Fruit fly (Drosophila melanogaster): ENCODE results near the gene srp.

The srp gene

DNA sequence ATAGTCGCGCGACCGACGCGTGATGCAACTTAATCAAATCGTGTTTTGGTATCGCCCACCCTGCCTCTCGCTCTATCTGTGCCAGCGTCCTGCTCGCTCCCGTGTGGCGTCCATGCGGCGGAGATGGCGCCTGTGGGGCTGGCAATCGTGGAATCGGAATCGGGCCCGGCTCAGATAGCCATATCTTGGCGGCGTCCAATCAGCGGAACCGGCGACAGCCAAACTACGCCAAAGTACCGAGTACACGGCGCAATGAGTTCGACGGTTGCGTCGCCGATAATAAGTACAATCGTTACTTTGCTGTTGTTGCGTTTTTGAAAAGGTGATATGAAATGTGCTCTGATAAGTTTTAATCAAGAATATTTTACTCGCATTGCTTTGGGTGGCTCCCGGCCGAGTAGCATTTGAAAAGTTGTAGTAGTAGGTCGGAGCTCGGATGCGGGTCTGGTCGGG, at the start of gene srp:
Gene srp (plus strand): TSS at position 391 of the 453 bp plus-strand sequence.
- TF ChIP-seq CG8301 (tag; optimal IDR thresholded peaks at IDR 0.05), result no peak
- TF ChIP-seq EcR (GFP tag; optimal IDR thresholded peaks at IDR 0.05), result peak; percentile 47

DNA sequence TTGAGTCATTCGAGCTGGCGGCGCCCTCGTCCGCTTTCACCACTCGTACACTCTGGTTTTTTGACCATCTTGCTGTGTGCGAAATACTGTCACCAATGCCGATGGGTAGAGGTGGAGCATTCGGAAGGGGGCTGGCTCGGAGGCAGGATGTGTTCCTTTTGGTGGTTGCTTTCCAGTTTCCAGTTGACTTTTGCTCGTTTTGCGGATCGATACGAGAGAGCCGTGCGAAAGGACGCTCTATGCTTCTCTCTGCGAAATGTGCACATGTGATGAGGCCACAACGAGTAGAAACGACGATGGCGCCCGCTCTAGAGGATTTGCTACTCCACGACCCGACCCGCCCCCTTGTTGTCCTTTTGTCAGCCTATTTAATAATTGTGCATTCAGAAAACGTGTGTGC, 48.2 kb upstream of the srp start:
- TF ChIP-seq gl (tag; optimal IDR thresholded peaks at IDR 0.05) (no peak), CG10348 (GFP tag; IDR thresholded peaks at IDR 0.05) (no peak), rn (GFP tag; IDR thresholded peaks at IDR 0.05) (no peak), CG9948 (tag; optimal IDR thresholded peaks at IDR 0.05) (no peak), CG13204 (GFP tag; optimal IDR thresholded peaks at IDR 0.05) (no peak), CG17806 (tag; optimal IDR thresholded peaks at IDR 0.05) (no peak), EcR (GFP tag; optimal IDR thresholded peaks at IDR 0.05) (no peak), CG15710 (tag; optimal IDR thresholded peaks at IDR 0.05) (no peak), CG4496 (GFP tag; IDR thresholded peaks at IDR 0.05) (no peak), CG12605 (GFP tag; IDR thresholded peaks at IDR 0.05) (no peak)

DNA sequence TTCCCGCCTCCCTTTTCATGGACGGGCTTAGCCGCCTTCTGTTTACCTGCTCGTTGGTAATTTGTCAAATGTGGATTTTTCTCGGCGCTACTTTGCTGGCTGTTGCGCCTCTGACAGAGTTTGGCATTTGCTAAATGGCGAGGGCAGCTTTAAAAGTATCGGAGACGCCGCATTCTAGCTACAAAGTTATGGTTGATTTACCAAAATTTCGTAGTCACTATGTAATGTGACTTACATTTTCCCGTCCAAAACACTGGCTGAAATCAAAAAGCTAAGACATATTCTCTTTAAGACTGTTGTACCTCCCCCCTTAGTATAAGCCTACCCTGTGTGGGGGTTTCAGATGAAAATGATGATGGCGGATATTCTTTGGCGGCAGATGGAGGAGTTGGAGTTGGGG, 38.3 kb upstream of the srp start:
- TF ChIP-seq CG9948 (tag; optimal IDR thresholded peaks at IDR 0.05) (no peak), CG8301 (tag; optimal IDR thresholded peaks at IDR 0.05) (no peak), Snoo (tag; optimal IDR thresholded peaks at IDR 0.05) (no peak), CG8159 (tag; optimal IDR thresholded peaks at IDR 0.05) (no peak), rn (GFP tag; IDR thresholded peaks at IDR 0.05) (no peak), D1 (tag; optimal IDR thresholded peaks at IDR 0.05) (no peak), Ets98B (GFP tag; IDR thresholded peaks at IDR 0.05) (no peak), CG13204 (GFP tag; optimal IDR thresholded peaks at IDR 0.05) (no peak), gl (tag; optimal IDR thresholded peaks at IDR 0.05) (no peak), CG14655 (GFP tag; optimal IDR thresholded peaks at IDR 0.05) (no peak), fd96Ca (GFP tag; IDR thresholded peaks at IDR 0.05) (no peak), CG17806 (tag; optimal IDR thresholded peaks at IDR 0.05) (no peak), Pif1A (GFP tag; optimal IDR thresholded peaks at IDR 0.05) (no peak), CG15710 (tag; optimal IDR thresholded peaks at IDR 0.05) (no peak), CG4496 (GFP tag; IDR thresholded peaks at IDR 0.05) (no peak), CG12605 (GFP tag; IDR thresholded peaks at IDR 0.05) (no peak), CG34367 (tag; optimal IDR thresholded peaks at IDR 0.05) (no peak), EcR (GFP tag; optimal IDR thresholded peaks at IDR 0.05) (no peak), CG32121 (GFP tag; IDR thresholded peaks at IDR 0.05) (no peak), Pif1B (GFP tag; optimal IDR thresholded peaks at IDR 0.05) (no peak)

DNA sequence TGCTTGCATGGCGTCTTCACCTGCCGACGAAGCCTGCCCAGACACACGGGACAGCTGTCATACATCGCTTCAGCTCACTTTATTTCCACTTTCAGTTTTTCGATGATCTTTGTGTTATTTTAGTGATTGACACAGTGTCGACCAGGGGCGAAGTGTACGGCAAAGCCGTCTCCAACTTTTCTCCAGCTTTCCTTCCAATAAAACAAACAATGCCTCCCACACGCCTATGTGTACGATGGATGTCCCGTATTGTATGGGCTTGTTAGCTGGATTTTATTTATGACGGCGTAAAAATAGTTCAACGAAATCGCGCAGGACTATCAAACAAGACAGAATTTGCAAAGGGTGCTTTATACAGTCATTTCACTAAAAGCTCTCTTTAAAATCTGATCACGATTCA, 35.1 kb upstream of the srp start, which contains the start of the genes CG31088 and CG46383:
Gene CG31088 (minus strand): TSS at position 101 of the 400 bp plus-strand sequence.
Gene CG46383 (minus strand): TSS at position 101 of the 400 bp plus-strand sequence.
- TF ChIP-seq rn (GFP tag; IDR thresholded peaks at IDR 0.05), result no peak
- TF ChIP-seq Pif1B (GFP tag; optimal IDR thresholded peaks at IDR 0.05), result no peak
- TF ChIP-seq CG8301 (tag; optimal IDR thresholded peaks at IDR 0.05), result no peak
- no peak for TF ChIP-seq CG8159 (tag; optimal IDR thresholded peaks at IDR 0.05)
- no peak for TF ChIP-seq CG4496 (GFP tag; IDR thresholded peaks at IDR 0.05)
- no peak for TF ChIP-seq CG12605 (GFP tag; IDR thresholded peaks at IDR 0.05)
- no peak for TF ChIP-seq CG14655 (GFP tag; optimal IDR thresholded peaks at IDR 0.05)
- TF ChIP-seq CG32121 (GFP tag; IDR thresholded peaks at IDR 0.05), result no peak
- no peak for TF ChIP-seq D1 (tag; optimal IDR thresholded peaks at IDR 0.05)
- TF ChIP-seq Pif1A (GFP tag; optimal IDR thresholded peaks at IDR 0.05), result no peak
- TF ChIP-seq fd96Ca (GFP tag; IDR thresholded peaks at IDR 0.05), result no peak
- TF ChIP-seq CG15710 (tag; optimal IDR thresholded peaks at IDR 0.05), result no peak
- no peak for TF ChIP-seq CG9948 (tag; optimal IDR thresholded peaks at IDR 0.05)
- TF ChIP-seq EcR (GFP tag; optimal IDR thresholded peaks at IDR 0.05), result no peak
- no peak for TF ChIP-seq CG17806 (tag; optimal IDR thresholded peaks at IDR 0.05)
- no peak for TF ChIP-seq Snoo (tag; optimal IDR thresholded peaks at IDR 0.05)
- no peak for TF ChIP-seq CG10348 (GFP tag; IDR thresholded peaks at IDR 0.05)
- no peak for TF ChIP-seq gl (tag; optimal IDR thresholded peaks at IDR 0.05)
- TF ChIP-seq CG13204 (GFP tag; optimal IDR thresholded peaks at IDR 0.05), result no peak

DNA sequence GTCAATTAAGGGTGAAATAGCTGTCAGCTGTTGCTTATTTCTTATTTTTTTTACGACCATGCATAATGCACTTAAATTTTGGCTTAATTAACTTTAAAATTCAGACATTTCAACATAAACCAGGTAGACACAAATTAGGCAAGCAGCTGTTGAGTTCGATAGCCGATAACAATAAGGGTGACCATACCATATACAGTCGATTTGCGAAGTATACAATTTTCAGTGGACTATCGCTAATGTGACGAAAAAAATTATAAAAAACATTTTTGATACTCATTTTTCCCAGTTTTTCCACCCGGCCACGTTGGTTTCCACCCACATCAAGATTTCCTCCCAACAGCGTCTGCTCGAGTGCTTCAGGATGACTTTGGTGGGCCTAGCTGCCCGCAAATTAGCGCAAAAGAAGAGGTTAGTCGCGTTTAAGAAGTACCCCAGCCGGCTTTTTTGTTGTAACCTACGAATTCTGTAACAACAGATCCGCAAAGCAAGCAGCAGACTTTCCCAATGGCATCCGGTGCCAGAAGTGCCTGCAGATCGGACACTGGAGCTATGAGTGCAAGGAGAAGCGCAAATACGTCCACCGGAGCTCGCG, 22.2 kb upstream of the srp start, which contains the start of the genes CG4287 and CG5516:
Gene CG4287 (minus strand): TSS at position 178 of the 592 bp plus-strand sequence.
Gene CG5516 (plus strand): TSS at position 195 of the 592 bp plus-strand sequence.
- no peak for TF ChIP-seq EcR (GFP tag; optimal IDR thresholded peaks at IDR 0.05)
- no peak for TF ChIP-seq CG13204 (GFP tag; optimal IDR thresholded peaks at IDR 0.05)
- no peak for TF ChIP-seq Ets98B (GFP tag; IDR thresholded peaks at IDR 0.05)
- TF ChIP-seq Pif1A (GFP tag; optimal IDR thresholded peaks at IDR 0.05), result no peak
- TF ChIP-seq CG15710 (tag; optimal IDR thresholded peaks at IDR 0.05), result no peak
- no peak for TF ChIP-seq CG10348 (GFP tag; IDR thresholded peaks at IDR 0.05)
- no peak for TF ChIP-seq CG4496 (GFP tag; IDR thresholded peaks at IDR 0.05)

DNA sequence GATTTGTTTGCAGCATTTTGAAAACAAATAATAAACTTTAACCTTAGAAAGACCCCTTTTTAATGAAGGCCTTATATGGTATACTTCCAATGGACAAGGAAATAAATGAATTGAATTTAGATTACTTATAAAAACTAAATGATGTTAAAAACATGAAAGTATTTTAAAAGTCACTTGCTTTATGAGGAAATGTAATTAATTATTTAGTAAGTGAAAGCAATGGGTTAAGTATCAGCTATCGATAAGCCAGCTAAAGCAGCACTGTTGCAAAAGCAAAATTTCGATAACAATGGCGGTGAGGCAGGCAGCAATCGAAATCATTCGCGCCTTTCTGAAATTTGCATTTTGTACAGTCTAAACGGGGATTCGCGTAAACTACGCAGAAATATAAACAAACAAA, 20.8 kb upstream of the srp start, which contains the start of the genes CG32856 and Rbf2:
Gene CG32856 (minus strand): TSS at position 183 of the 400 bp plus-strand sequence.
Gene Rbf2 (plus strand): TSS at position 278 of the 400 bp plus-strand sequence.
- TF ChIP-seq Snoo (tag; optimal IDR thresholded peaks at IDR 0.05) (peak; percentile 83), CG10348 (GFP tag; IDR thresholded peaks at IDR 0.05) (peak; percentile 56; the same call in 1 of the 2 replicates), CG13204 (GFP tag; optimal IDR thresholded peaks at IDR 0.05) (no peak), CG14655 (GFP tag; optimal IDR thresholded peaks at IDR 0.05) (no peak), Pif1A (GFP tag; optimal IDR thresholded peaks at IDR 0.05) (no peak), EcR (GFP tag; optimal IDR thresholded peaks at IDR 0.05) (peak; percentile 35), CG9948 (tag; optimal IDR thresholded peaks at IDR 0.05) (peak; percentile 90), CG12605 (GFP tag; IDR thresholded peaks at IDR 0.05) (no peak; the same call in 1 of the 2 replicates), gl (tag; optimal IDR thresholded peaks at IDR 0.05) (no peak), CG34367 (tag; optimal IDR thresholded peaks at IDR 0.05) (peak; percentile 89), CG8159 (tag; optimal IDR thresholded peaks at IDR 0.05) (no peak), CG17806 (tag; optimal IDR thresholded peaks at IDR 0.05) (peak; percentile 51), rn (GFP tag; IDR thresholded peaks at IDR 0.05) (no peak), CG32121 (GFP tag; IDR thresholded peaks at IDR 0.05) (peak; percentile 70), CG15710 (tag; optimal IDR thresholded peaks at IDR 0.05) (peak; percentile 94)
